Fruit fly (Drosophila melanogaster) whole organism, embryonic: ENCODE data around the gene CG15461.

Source experiments
- Blimp-1 ChIP-seq: fragments of 200-800 bp; sonication (Bioruptor generic); optimal IDR thresholded peaks from 3 replicates; lab custom pipeline; 2018; ENCODE audit warnings: missing biosample characterization, missing genetic modification characterization, mild to moderate bottlenecking, moderate library complexity, missing genetic modification reagents
- CG10209 ChIP-seq: fragments of 200-800 bp; sonication (Bioruptor generic); optimal IDR thresholded peaks from 3 replicates; lab custom pipeline; 2017; ENCODE audit warnings: missing biosample characterization, mild to moderate bottlenecking, missing genetic modification characterization, missing genetic modification reagents
- CG10366 ChIP-seq: fragments of 200-800 bp; sonication (Bioruptor generic); IDR thresholded peaks from 2 replicates; pipeline ENCODE4 v1.3.6; 2022; ENCODE audit warnings: missing biosample characterization, missing genetic modification characterization
- CG10565 ChIP-seq: fragments of 200-800 bp; sonication (Bioruptor generic); optimal IDR thresholded peaks from 3 replicates; lab custom pipeline; 2016; ENCODE audit warnings: missing biosample characterization, mild to moderate bottlenecking, missing genetic modification characterization
- CG11695 ChIP-seq: fragments of 200-800 bp; sonication (Bioruptor generic); IDR thresholded peaks from 3 replicates; pipeline ENCODE4 v1.3.6; 2022; ENCODE audit warnings: missing biosample characterization, missing genetic modification characterization
- CG12942 ChIP-seq: fragments of 200-800 bp; sonication (Bioruptor generic); optimal IDR thresholded peaks from 3 replicates; lab custom pipeline; 2016; ENCODE audit warnings: missing biosample characterization, missing genetic modification characterization
- CG15269 ChIP-seq: fragments of 200-800 bp; sonication (Bioruptor generic); optimal IDR thresholded peaks from 2 replicates; lab custom pipeline; 2018; ENCODE audit warnings: missing biosample characterization, mild to moderate bottlenecking, missing genetic modification characterization, moderate library complexity
- CG1602 ChIP-seq: fragments of 200-800 bp; sonication (Bioruptor generic); optimal IDR thresholded peaks from 3 replicates; lab custom pipeline; 2016; ENCODE audit warnings: missing biosample characterization, missing genetic modification characterization
- CG17328 ChIP-seq: fragments of 200-800 bp; sonication (Bioruptor generic); IDR thresholded peaks from 2 replicates; pipeline ENCODE4 v1.3.6; 2022; ENCODE audit warnings: missing biosample characterization, missing genetic modification characterization
- CG17829 ChIP-seq: fragments of 200-800 bp; optimal IDR thresholded peaks from 2 replicates; lab custom pipeline; 2019; ENCODE audit warnings: missing biosample characterization, mild to moderate bottlenecking, missing genetic modification characterization, moderate library complexity
- CG18262 ChIP-seq: fragments of 200-800 bp; optimal IDR thresholded peaks from 3 replicates; lab custom pipeline; 2019; ENCODE audit warnings: missing biosample characterization, mild to moderate bottlenecking, missing genetic modification characterization, moderate library complexity
- CG18476 ChIP-seq: fragments of 200-800 bp; sonication (Bioruptor generic); optimal IDR thresholded peaks from 2 replicates; lab custom pipeline; 2016; ENCODE audit warnings: missing biosample characterization, mild to moderate bottlenecking, missing genetic modification characterization
- CG18619 ChIP-seq: fragments of 200-800 bp; sonication (Bioruptor generic); optimal IDR thresholded peaks from 3 replicates; lab custom pipeline; 2017; ENCODE audit warnings: missing biosample characterization, mild to moderate bottlenecking, missing genetic modification characterization
- CG30020 ChIP-seq: fragments of 200-800 bp; optimal IDR thresholded peaks from 2 replicates; lab custom pipeline; 2019; ENCODE audit warnings: missing biosample characterization, mild to moderate bottlenecking, missing genetic modification characterization, moderate library complexity
- CG30431 ChIP-seq: fragments of 200-800 bp; sonication (Bioruptor generic); optimal IDR thresholded peaks from 2 replicates; lab custom pipeline; 2017; ENCODE audit warnings: missing biosample characterization, missing genetic modification characterization
- CG31441 ChIP-seq: fragments of 200-800 bp; sonication (Bioruptor generic); IDR thresholded peaks from 2 replicates; pipeline ENCODE4 v1.3.6; 2022; ENCODE audit warnings: missing biosample characterization, missing genetic modification characterization
- CG3281 ChIP-seq: fragments of 200-800 bp; sonication (Bioruptor generic); optimal IDR thresholded peaks from 3 replicates; lab custom pipeline; 2017; ENCODE audit warnings: missing biosample characterization, mild to moderate bottlenecking, missing genetic modification characterization
- CG6689 ChIP-seq: fragments of 200-800 bp; sonication (Bioruptor generic); IDR thresholded peaks from 2 replicates; pipeline ENCODE4 v1.3.6; 2022; ENCODE audit warnings: missing biosample characterization, missing genetic modification characterization
- CG7786 ChIP-seq: fragments of 200-800 bp; sonication (Bioruptor generic); optimal IDR thresholded peaks from 2 replicates; lab custom pipeline; 2016; ENCODE audit warnings: missing biosample characterization, missing genetic modification characterization
- CG8290 ChIP-seq, 3 experiments: fragments of 200-800 bp; sonication (Bioruptor generic); optimal IDR thresholded peaks; 2 replicates each; lab custom pipeline; 2016 to 2019; ENCODE audit warnings: missing biosample characterization in 3 of 3, missing genetic modification characterization in 3 of 3, mild to moderate bottlenecking in 2 of 3, moderate library complexity in 1 of 3
- Dfd ChIP-seq, 2 experiments: fragments of >200 bp; optimal IDR thresholded peaks; 2 replicates each; lab custom pipeline; 2017; ENCODE audit warnings: missing biosample characterization in 2 of 2, missing genetic modification characterization in 2 of 2
- E2f1 ChIP-seq: fragments of 200-800 bp; sonication (Bioruptor generic); IDR thresholded peaks from 2 replicates; pipeline ENCODE4 v1.3.6; 2022; ENCODE audit warnings: missing biosample characterization, missing genetic modification characterization
- ERR ChIP-seq: fragments of 200-800 bp; sonication (Bioruptor generic); optimal IDR thresholded peaks from 2 replicates; lab custom pipeline; 2016; ENCODE audit warnings: missing biosample characterization, missing genetic modification characterization
- H2.0 ChIP-seq: fragments of 200-800 bp; sonication (Bioruptor generic); IDR thresholded peaks from 2 replicates; pipeline ENCODE4 v1.3.6; 2022; ENCODE audit warnings: missing biosample characterization, missing genetic modification characterization
- HHEX ChIP-seq: fragments of 200-800 bp; sonication (Bioruptor generic); optimal IDR thresholded peaks from 3 replicates; lab custom pipeline; 2017; ENCODE audit warnings: missing biosample characterization, mild to moderate bottlenecking, missing genetic modification characterization, missing genetic modification reagents
- Med ChIP-seq: fragments of 200-800 bp; sonication (Bioruptor generic); peaks from one replicate; lab custom pipeline; 2016; ENCODE audit warnings: missing biosample characterization, missing genetic modification characterization, mild to moderate bottlenecking, inconsistent platforms, moderate library complexity
- Nf-YC ChIP-seq: fragments of 200-800 bp; optimal IDR thresholded peaks from 3 replicates; lab custom pipeline; 2019; ENCODE audit warnings: missing biosample characterization, mild to moderate bottlenecking, missing genetic modification characterization, moderate library complexity
- Six4 ChIP-seq: fragments of 200-800 bp; sonication (Bioruptor generic); optimal IDR thresholded peaks from 2 replicates; lab custom pipeline; 2016; ENCODE audit warnings: missing biosample characterization, missing genetic modification characterization
- Tbp ChIP-seq: fragments of >200 bp; optimal IDR thresholded peaks from 2 replicates; lab custom pipeline; 2018; ENCODE audit warnings: missing biosample characterization, missing genetic modification characterization
- Xbp1 ChIP-seq: fragments of 200-800 bp; sonication (Bioruptor generic); optimal IDR thresholded peaks from 3 replicates; lab custom pipeline; 2016; ENCODE audit warnings: missing biosample characterization, mild to moderate bottlenecking, missing genetic modification characterization
- al ChIP-seq: fragments of 200-800 bp; sonication (Bioruptor generic); IDR thresholded peaks from 2 replicates; pipeline ENCODE4 v1.3.6; 2022; ENCODE audit warnings: missing biosample characterization, missing genetic modification characterization
- ap ChIP-seq: fragments of 200-800 bp; sonication (Bioruptor generic); IDR thresholded peaks from 2 replicates; pipeline ENCODE4 v1.3.6; 2022; ENCODE audit warnings: missing biosample characterization, missing genetic modification characterization
- az2 ChIP-seq: fragments of 200-800 bp; sonication (Bioruptor generic); optimal IDR thresholded peaks from 3 replicates; lab custom pipeline; 2016; ENCODE audit warnings: missing biosample characterization, missing genetic modification characterization
- bsh ChIP-seq, 2 experiments: fragments of 200-800 bp; sonication (Bioruptor generic); optimal IDR thresholded peaks; 2 replicates each; lab custom pipeline; 2017 to 2018; ENCODE audit warnings: mild to moderate bottlenecking in 2 of 2, missing biosample characterization in 2 of 2, missing genetic modification characterization in 2 of 2, moderate library complexity in 1 of 2
- cato ChIP-seq: fragments of 200-800 bp; sonication (Bioruptor generic); optimal IDR thresholded peaks from 2 replicates; lab custom pipeline; 2016; ENCODE audit warnings: missing biosample characterization, missing genetic modification characterization, borderline replicate concordance
- chinmo ChIP-seq: fragments of 200-800 bp; sonication (Bioruptor generic); IDR thresholded peaks from 4 replicates; pipeline ENCODE4 v1.3.6; 2022; ENCODE audit warnings: missing biosample characterization, missing genetic modification characterization; ENCODE audit not compliant: partially characterized antibody
- ci ChIP-seq: fragments of 200-800 bp; sonication (Bioruptor generic); IDR thresholded peaks from 3 replicates; pipeline ENCODE4 v1.3.6; 2022; ENCODE audit warnings: missing biosample characterization, missing genetic modification characterization
- en ChIP-seq: fragments of 200-800 bp; sonication (Bioruptor generic); optimal IDR thresholded peaks from 2 replicates; lab custom pipeline; 2016; ENCODE audit warnings: missing biosample characterization, missing genetic modification characterization
- hkb ChIP-seq, 2 experiments: fragments of 200-800 bp in 1 of 2; fragments of >200 bp in 1 of 2; sonication (Bioruptor generic) in 1 of 2; IDR thresholded peaks in 1 of 2; optimal IDR thresholded peaks in 1 of 2; 2 replicates each; pipeline versions ENCODE4 v1.3.6 to Lab custom; 2017 to 2022; ENCODE audit warnings: missing biosample characterization in 1 of 2, missing genetic modification characterization in 1 of 2
- maf-S ChIP-seq: fragments of 200-800 bp; sonication (Bioruptor generic); optimal IDR thresholded peaks from 2 replicates; lab custom pipeline; 2016; ENCODE audit warnings: missing biosample characterization, missing genetic modification characterization
- nerfin-2 ChIP-seq: fragments of 200-800 bp; sonication (Bioruptor generic); IDR thresholded peaks from 2 replicates; pipeline ENCODE4 v1.3.6; 2022; ENCODE audit warnings: missing biosample characterization, missing genetic modification characterization; ENCODE audit not compliant: partially characterized antibody
- nom ChIP-seq: fragments of 200-800 bp; sonication (Bioruptor generic); optimal IDR thresholded peaks from 2 replicates; lab custom pipeline; 2017; ENCODE audit warnings: missing biosample characterization, missing genetic modification characterization, mild to moderate bottlenecking, moderate library complexity, missing genetic modification reagents
- odd ChIP-seq: fragments of 200-800 bp; sonication (Bioruptor generic); optimal IDR thresholded peaks from 2 replicates; lab custom pipeline; 2017; ENCODE audit warnings: missing biosample characterization, mild to moderate bottlenecking, missing genetic modification characterization
- pros ChIP-seq: fragments of 200-800 bp; sonication (Bioruptor generic); optimal IDR thresholded peaks from 3 replicates; lab custom pipeline; 2019; ENCODE audit warnings: missing biosample characterization, mild to moderate bottlenecking, missing genetic modification characterization, moderate library complexity
- ranshi ChIP-seq: fragments of 200-800 bp; sonication (Bioruptor generic); IDR thresholded peaks from 2 replicates; pipeline ENCODE4 v1.3.6; 2022; ENCODE audit warnings: missing biosample characterization, missing genetic modification characterization
- repo ChIP-seq: fragments of 200-800 bp; sonication (Bioruptor generic); optimal IDR thresholded peaks from 2 replicates; lab custom pipeline; 2016; ENCODE audit warnings: missing biosample characterization, missing genetic modification characterization
- sug ChIP-seq: fragments of 200-800 bp; optimal IDR thresholded peaks from 2 replicates; lab custom pipeline; 2019; ENCODE audit warnings: missing biosample characterization, mild to moderate bottlenecking, missing genetic modification characterization, moderate library complexity
- tgo ChIP-seq: fragments of 200-800 bp; sonication (Bioruptor generic); IDR thresholded peaks from 3 replicates; pipeline ENCODE4 v1.3.6; 2022; ENCODE audit warnings: missing biosample characterization, missing genetic modification characterization
- wek ChIP-seq: fragments of 200-800 bp; sonication (Bioruptor generic); optimal IDR thresholded peaks from 3 replicates; lab custom pipeline; 2018; ENCODE audit warnings: missing biosample characterization, mild to moderate bottlenecking, missing genetic modification characterization, moderate library complexity

The CG15461 gene

dm6 chrX:20507785-20508184 lies 21.8 kb downstream of the CG15461 start (continued):
- TF ChIP-seq CG10366, result peak; percentile 48; the same call in 1 of the 2 replicates
- peak; percentile 24 for TF ChIP-seq Nf-YC (tag; lab: Kevin White, UChicago)
- TF ChIP-seq CG10565 (GFP tag; lab: Kevin White, UChicago), result no peak
- TF ChIP-seq nom (GFP tag; lab: Kevin White, UChicago), result no peak
- no peak for TF ChIP-seq Dfd (GFP tag; optimal IDR thresholded peaks at IDR 0.05; lab: Kevin White, UChicago)
- TF ChIP-seq Tbp (GFP tag; lab: Kevin White, UChicago), result no peak
- TF ChIP-seq chinmo, result no peak
- no peak for TF ChIP-seq al (GFP tag; lab: Robert Waterston, UW)
- peak; percentile 23 for TF ChIP-seq odd
- no peak for TF ChIP-seq ERR
- no peak for TF ChIP-seq CG30020 (tag; lab: Kevin White, UChicago)
- peak; percentile 17 for TF ChIP-seq CG3281 (GFP tag; lab: Kevin White, UChicago)
- TF ChIP-seq CG31441 (GFP tag; lab: Robert Waterston, UW), result peak; percentile 60
- no peak for TF ChIP-seq maf-S
- TF ChIP-seq ci (GFP tag; lab: Robert Waterston, UW), result 0 out of 3 replicates have a peak, but pooled peaks have one; percentile 48
- TF ChIP-seq ap (GFP tag; lab: Robert Waterston, UW), result no peak
- peak; percentile 47; the same call in 1 of the 2 replicates for TF ChIP-seq H2.0 (GFP tag; lab: Robert Waterston, UW)
- TF ChIP-seq CG12942 (GFP tag; lab: Kevin White, UChicago), result peak; percentile 30
- peak; percentile 47; the same call in 1 of the 3 replicates for TF ChIP-seq CG11695 (GFP tag; lab: Robert Waterston, UW)
- TF ChIP-seq Xbp1, result peak; percentile 60
- peak; percentile 40 for TF ChIP-seq CG10209 (GFP tag; lab: Kevin White, UChicago)
- TF ChIP-seq CG1602 (GFP tag; lab: Kevin White, UChicago), result peak; percentile 31
- no peak for TF ChIP-seq wek (GFP tag; lab: Kevin White, UChicago)
- peak; percentile 19 for TF ChIP-seq CG18476
- TF ChIP-seq pros (GFP tag; lab: Kevin White, UChicago), result no peak
- peak; percentile 14 for TF ChIP-seq Six4 (GFP tag; lab: Kevin White, UChicago)
- TF ChIP-seq Blimp-1 (GFP tag; lab: Kevin White, UChicago), result peak; percentile 36
- peak; percentile 57 for TF ChIP-seq CG15269 (tag; lab: Kevin White, UChicago)
- no peak for TF ChIP-seq cato (GFP tag; lab: Kevin White, UChicago)
- no peak for TF ChIP-seq hkb (optimal IDR thresholded peaks at IDR 0.05; lab: Kevin White, UChicago)
- peak; percentile 45; the same call in 1 of the 2 replicates for TF ChIP-seq hkb (GFP tag; IDR thresholded peaks at IDR 0.05; lab: Robert Waterston, UW)
- peak; percentile 5 for TF ChIP-seq sug (tag; lab: Kevin White, UChicago)
- peak; percentile 36 for TF ChIP-seq CG30431 (GFP tag; lab: Kevin White, UChicago)
- peak; percentile 51 for TF ChIP-seq CG18262
- no peak for TF ChIP-seq repo (GFP tag; lab: Kevin White, UChicago)
- TF ChIP-seq CG17328, result peak; percentile 36; the same call in 1 of the 2 replicates
- TF ChIP-seq bsh (GFP tag; optimal IDR thresholded peaks at IDR 0.05; lab: Kevin White, UChicago), result peak; percentile 8 to 37
- TF ChIP-seq az2, result peak; percentile 55
- TF ChIP-seq en, result peak; percentile 14
- TF ChIP-seq CG8290 (GFP tag; optimal IDR thresholded peaks at IDR 0.05; lab: Kevin White, UChicago), result no peak
- TF ChIP-seq CG8290 (tag; optimal IDR thresholded peaks at IDR 0.05; lab: Kevin White, UChicago), result no peak
- no peak for TF ChIP-seq CG7786 (GFP tag; lab: Kevin White, UChicago)
- TF ChIP-seq nerfin-2 (GFP tag; lab: Robert Waterston, UW), result no peak
- TF ChIP-seq E2f1 (GFP tag; lab: Robert Waterston, UW), result peak; percentile 46
- peak; percentile 87 for TF ChIP-seq Med (GFP tag; lab: Kevin White, UChicago)
- peak; percentile 50 for TF ChIP-seq CG6689 (GFP tag; lab: Robert Waterston, UW)
- peak; percentile 25 for TF ChIP-seq CG17829 (tag; lab: Kevin White, UChicago)
- 0 out of 2 replicates have a peak, but pooled peaks have one; percentile 24 for TF ChIP-seq ranshi
- TF ChIP-seq HHEX (GFP tag; lab: Kevin White, UChicago), result peak; percentile 49
- peak; percentile 23 for TF ChIP-seq CG18619
- peak; percentile 33; the same call in 1 of the 3 replicates for TF ChIP-seq tgo (GFP tag; lab: Robert Waterston, UW)
